Fruit fly (Drosophila melanogaster) whole organism, adult: ENCODE measurements around the gene CG4115.

Experiments
- CG11617 ChIP-seq: fragments of 200-800 bp; sonication (Bioruptor generic); optimal IDR thresholded peaks from 2 replicates; lab custom pipeline; 2017; ENCODE audit warnings: mild to moderate bottlenecking, missing biosample characterization, missing genetic modification reagents, missing genetic modification characterization
- CG12768 ChIP-seq: fragments of 200-800 bp; sonication (Bioruptor generic); optimal IDR thresholded peaks from 2 replicates; lab custom pipeline; 2017; ENCODE audit warnings: missing biosample characterization, missing genetic modification characterization, mild to moderate bottlenecking, moderate library complexity, missing genetic modification reagents
- CG1620 ChIP-seq: fragments of 200-800 bp; sonication (Bioruptor generic); optimal IDR thresholded peaks from 2 replicates; lab custom pipeline; 2016; ENCODE audit warnings: missing biosample characterization, missing genetic modification characterization
- CG5204 ChIP-seq: fragments of 200-800 bp; sonication (Bioruptor generic); optimal IDR thresholded peaks from 2 replicates; lab custom pipeline; 2016; ENCODE audit warnings: missing biosample characterization, missing genetic modification characterization
- CG7045 ChIP-seq: fragments of 200-800 bp; sonication (Bioruptor generic); optimal IDR thresholded peaks from 2 replicates; lab custom pipeline; 2017; ENCODE audit warnings: missing biosample characterization, mild to moderate bottlenecking, missing genetic modification characterization
- CG7101 ChIP-seq: fragments of 200-800 bp; sonication (Bioruptor generic); optimal IDR thresholded peaks from 2 replicates; lab custom pipeline; 2018; ENCODE audit warnings: missing biosample characterization, mild to moderate bottlenecking, missing genetic modification characterization, moderate library complexity
- Mnt ChIP-seq: fragments of 200-800 bp; sonication (Bioruptor generic); optimal IDR thresholded peaks from 2 replicates; lab custom pipeline; 2016; ENCODE audit warnings: missing biosample characterization, mild to moderate bottlenecking, missing genetic modification characterization
- bab1 ChIP-seq: fragments of 200-800 bp; sonication (Bioruptor generic); optimal IDR thresholded peaks from 3 replicates; lab custom pipeline; 2019; ENCODE audit warnings: missing biosample characterization, mild to moderate bottlenecking, missing genetic modification characterization, moderate library complexity
- cnc ChIP-seq, 2 experiments: fragments of >200 bp; optimal IDR thresholded peaks; 2 replicates each; lab custom pipeline; 2017
- kay ChIP-seq: fragments of 200-800 bp; sonication (Bioruptor generic); peaks from one replicate; lab custom pipeline; 2016; ENCODE audit warnings: missing biosample characterization, missing genetic modification characterization, borderline replicate concordance
- pad ChIP-seq: fragments of 200-800 bp; sonication (Bioruptor generic); optimal IDR thresholded peaks from 3 replicates; lab custom pipeline; 2017; ENCODE audit warnings: missing biosample characterization, missing genetic modification characterization, mild to moderate bottlenecking, moderate library complexity, missing genetic modification reagents
- tj ChIP-seq: fragments of 200-800 bp; sonication (Bioruptor generic); optimal IDR thresholded peaks from 3 replicates; lab custom pipeline; 2017; ENCODE audit warnings: missing biosample characterization, mild to moderate bottlenecking, missing genetic modification characterization, moderate library complexity

dm6 chr3R:12369793-12370642 is 10.2 kb downstream of the CG4115 start:
- TF ChIP-seq tj (GFP tag; lab: Kevin White, UChicago), result no peak
- TF ChIP-seq pad (GFP tag; lab: Kevin White, UChicago), result no peak
- no peak for TF ChIP-seq CG7045 (GFP tag; lab: Kevin White, UChicago)
- TF ChIP-seq CG1620 (GFP tag; lab: Kevin White, UChicago), result no peak
- TF ChIP-seq CG7101 (tag; lab: Kevin White, UChicago), result no peak
- peak; percentile 91 to 97 for TF ChIP-seq cnc (optimal IDR thresholded peaks at IDR 0.05; lab: Kevin White, UChicago)
- peak; percentile 90 for TF ChIP-seq kay
- no peak for TF ChIP-seq CG12768 (GFP tag; lab: Kevin White, UChicago)
- TF ChIP-seq Mnt (GFP tag; lab: Kevin White, UChicago), result no peak
- TF ChIP-seq CG5204 (GFP tag; lab: Kevin White, UChicago), result peak; percentile 8
- TF ChIP-seq CG11617, result no peak
- no peak for TF ChIP-seq bab1
